Worm (Caenorhabditis elegans) whole organism, L3 larva: ENCODE data around the gene F22E12.3.
A peak's percentile ranks its signal among the peaks of the same experiment; 100 is the strongest.

Experiments
- R02D3.7 ChIP-seq: fragments of 150-350 bp; optimal IDR thresholded peaks from 2 replicates; lab custom pipeline; 2014; ENCODE audit warnings: missing biosample characterization, missing genetic modification characterization
- ZK546.5 ChIP-seq: sonication (generic microtip); optimal IDR thresholded peaks from 2 replicates; lab custom pipeline; 2017; ENCODE audit warnings: missing biosample characterization, missing genetic modification characterization
- aly-2 ChIP-seq: fragments of 150-350 bp; optimal IDR thresholded peaks from 2 replicates; lab custom pipeline; 2014; ENCODE audit warnings: missing biosample characterization, missing genetic modification characterization
- ama-1 ChIP-seq: fragments of 150-350 bp; optimal IDR thresholded peaks from 2 replicates; lab custom pipeline; 2018
- ceh-16 ChIP-seq: sonication (generic microtip); optimal IDR thresholded peaks from 2 replicates; lab custom pipeline; 2017; ENCODE audit warnings: missing biosample characterization, missing genetic modification characterization
- ceh-28 ChIP-seq: fragments of 150-350 bp; optimal IDR thresholded peaks from 2 replicates; lab custom pipeline; 2014; ENCODE audit warnings: missing biosample characterization, missing genetic modification reagents, missing genetic modification characterization
- ceh-82 ChIP-seq: fragments of 150-350 bp; optimal IDR thresholded peaks from 2 replicates; lab custom pipeline; 2014; ENCODE audit warnings: missing biosample characterization, missing genetic modification characterization
- ceh-9 ChIP-seq: sonication (generic microtip); optimal IDR thresholded peaks from 2 replicates; lab custom pipeline; 2018; ENCODE audit warnings: missing biosample characterization, missing genetic modification characterization
- daf-12 ChIP-seq: fragments of 150-350 bp; optimal IDR thresholded peaks from 2 replicates; lab custom pipeline; 2014; ENCODE audit warnings: missing biosample characterization, missing genetic modification reagents, missing genetic modification characterization
- egl-27 ChIP-seq: sonication (generic microtip); optimal IDR thresholded peaks from 4 replicates; lab custom pipeline; 2017; ENCODE audit warnings: missing biosample characterization, missing genetic modification reagents, missing genetic modification characterization
- egl-5 ChIP-seq: fragments of 150-350 bp; optimal IDR thresholded peaks from 2 replicates; lab custom pipeline; 2017; ENCODE audit warnings: missing biosample characterization, missing genetic modification reagents, missing genetic modification characterization, inconsistent platforms
- elt-1 ChIP-seq: fragments of 150-350 bp; optimal IDR thresholded peaks from 2 replicates; lab custom pipeline; 2014; ENCODE audit warnings: missing biosample characterization, missing genetic modification characterization
- elt-2 ChIP-seq: sonication (generic microtip); optimal IDR thresholded peaks from 2 replicates; lab custom pipeline; 2016; ENCODE audit warnings: missing genetic modification reagents, mild to moderate bottlenecking, missing genetic modification characterization, missing compliant biosample characterization
- elt-3 ChIP-seq, 3 experiments: fragments of 150-350 bp in 1 of 3; sonication (generic microtip) in 2 of 3; optimal IDR thresholded peaks; 2 replicates in 2 of 3; 4 replicates in 1 of 3; lab custom pipeline; 2014 to 2017; ENCODE audit warnings: missing biosample characterization in 3 of 3, missing genetic modification characterization in 3 of 3
- eor-1 ChIP-seq, 2 experiments: fragments of 150-350 bp; optimal IDR thresholded peaks; 2 replicates each; lab custom pipeline; 2014 to 2018; ENCODE audit warnings: missing biosample characterization in 2 of 2, missing genetic modification characterization in 2 of 2
- fkh-10 ChIP-seq: sonication (generic microtip); optimal IDR thresholded peaks from 2 replicates; lab custom pipeline; 2017; ENCODE audit warnings: missing biosample characterization, missing genetic modification reagents, missing genetic modification characterization
- fkh-2 ChIP-seq: fragments of 150-350 bp; optimal IDR thresholded peaks from 2 replicates; lab custom pipeline; 2014; ENCODE audit warnings: missing biosample characterization, missing genetic modification reagents, missing genetic modification characterization
- fos-1 ChIP-seq: fragments of 150-350 bp; optimal IDR thresholded peaks from 2 replicates; lab custom pipeline; 2014; ENCODE audit warnings: missing biosample characterization, missing genetic modification characterization
- hmg-11 ChIP-seq: sonication (generic microtip); optimal IDR thresholded peaks from 2 replicates; lab custom pipeline; 2016; ENCODE audit warnings: missing genetic modification characterization, missing compliant biosample characterization
- jun-1 ChIP-seq: fragments of 150-350 bp; optimal IDR thresholded peaks from 2 replicates; lab custom pipeline; 2014; ENCODE audit warnings: missing biosample characterization, missing genetic modification reagents, missing genetic modification characterization
- lin-15B ChIP-seq: fragments of 150-350 bp; optimal IDR thresholded peaks from 2 replicates; lab custom pipeline; 2014; ENCODE audit warnings: missing biosample characterization, missing genetic modification characterization
- lin-39 ChIP-seq: fragments of 150-350 bp; optimal IDR thresholded peaks from 2 replicates; lab custom pipeline; 2018; ENCODE audit warnings: missing biosample characterization, missing genetic modification reagents, missing genetic modification characterization
- lsy-12 ChIP-seq: sonication (generic microtip); optimal IDR thresholded peaks from 2 replicates; lab custom pipeline; 2016; ENCODE audit warnings: mild to moderate bottlenecking, missing genetic modification characterization, missing compliant biosample characterization
- mdl-1 ChIP-seq: fragments of 150-350 bp; optimal IDR thresholded peaks from 2 replicates; lab custom pipeline; 2014; ENCODE audit warnings: missing biosample characterization, missing genetic modification characterization
- mml-1 ChIP-seq: fragments of 150-350 bp; sonication (generic microtip); optimal IDR thresholded peaks from 3 replicates; lab custom pipeline; 2014; ENCODE audit warnings: missing biosample characterization, missing genetic modification characterization
- nfya-1 ChIP-seq: sonication (generic microtip); optimal IDR thresholded peaks from 2 replicates; lab custom pipeline; 2017; ENCODE audit warnings: missing genetic modification characterization, mild to moderate bottlenecking, missing compliant biosample characterization, antibody characterized with exemption, moderate library complexity; ENCODE audit not compliant: insufficient read depth
- nhr-11 ChIP-seq: fragments of 150-350 bp; optimal IDR thresholded peaks from 2 replicates; lab custom pipeline; 2014; ENCODE audit warnings: missing biosample characterization, missing genetic modification characterization
- nhr-12 ChIP-seq: fragments of 150-350 bp; optimal IDR thresholded peaks from 2 replicates; lab custom pipeline; 2014; ENCODE audit warnings: missing biosample characterization, missing genetic modification characterization
- nhr-23 ChIP-seq: fragments of 150-350 bp; optimal IDR thresholded peaks from 2 replicates; lab custom pipeline; 2014; ENCODE audit warnings: missing biosample characterization, missing genetic modification reagents, missing genetic modification characterization
- nhr-237 ChIP-seq: fragments of 150-350 bp; optimal IDR thresholded peaks from 2 replicates; lab custom pipeline; 2014; ENCODE audit warnings: missing biosample characterization, missing genetic modification characterization
- nhr-25 ChIP-seq: sonication (generic microtip); optimal IDR thresholded peaks from 2 replicates; lab custom pipeline; 2017; ENCODE audit warnings: missing biosample characterization, missing genetic modification characterization
- nhr-28 ChIP-seq: fragments of 150-350 bp; optimal IDR thresholded peaks from 2 replicates; lab custom pipeline; 2014; ENCODE audit warnings: missing biosample characterization, missing genetic modification characterization
- nhr-43 ChIP-seq: sonication (generic microtip); optimal IDR thresholded peaks from 2 replicates; lab custom pipeline; 2016; ENCODE audit warnings: mild to moderate bottlenecking, missing genetic modification characterization, missing compliant biosample characterization; ENCODE audit not compliant: poor library complexity, severe bottlenecking
- nhr-67 ChIP-seq: fragments of 150-350 bp; optimal IDR thresholded peaks from 2 replicates; lab custom pipeline; 2014; ENCODE audit warnings: missing biosample characterization, missing genetic modification characterization
- nhr-76 ChIP-seq: fragments of 150-350 bp; sonication (generic microtip); optimal IDR thresholded peaks from 5 replicates; lab custom pipeline; 2014; ENCODE audit warnings: missing biosample characterization, missing genetic modification characterization
- nhr-77 ChIP-seq: fragments of 150-350 bp; optimal IDR thresholded peaks from 2 replicates; lab custom pipeline; 2014; ENCODE audit warnings: missing biosample characterization, missing genetic modification characterization
- pha-4 ChIP-seq: fragments of 150-350 bp; optimal IDR thresholded peaks from 2 replicates; lab custom pipeline; 2014; ENCODE audit warnings: missing biosample characterization, missing genetic modification reagents, missing genetic modification characterization
- pqm-1 ChIP-seq: fragments of 150-350 bp; optimal IDR thresholded peaks from 2 replicates; lab custom pipeline; 2017; ENCODE audit warnings: missing biosample characterization, missing genetic modification characterization, inconsistent platforms
- sea-2 ChIP-seq: fragments of 150-350 bp; sonication (generic microtip); optimal IDR thresholded peaks from 4 replicates; lab custom pipeline; 2014; ENCODE audit warnings: missing biosample characterization, missing genetic modification reagents, missing genetic modification characterization
- skn-1 ChIP-seq: fragments of 150-350 bp; optimal IDR thresholded peaks from 2 replicates; lab custom pipeline; 2014; ENCODE audit warnings: missing biosample characterization, missing genetic modification characterization
- snpc-4 ChIP-seq: fragments of 150-350 bp; optimal IDR thresholded peaks from 2 replicates; lab custom pipeline; 2014; ENCODE audit warnings: missing biosample characterization, missing genetic modification characterization
- tbx-2 ChIP-seq: sonication (generic microtip); optimal IDR thresholded peaks from 2 replicates; lab custom pipeline; 2016; ENCODE audit warnings: mild to moderate bottlenecking, missing genetic modification characterization, missing compliant biosample characterization
- unc-39 ChIP-seq: sonication (generic microtip); optimal IDR thresholded peaks from 4 replicates; lab custom pipeline; 2017; ENCODE audit warnings: missing biosample characterization, missing genetic modification characterization
- unc-62 ChIP-seq: fragments of 150-350 bp; sonication (generic microtip); optimal IDR thresholded peaks from 4 replicates; lab custom pipeline; 2014; ENCODE audit warnings: missing biosample characterization, missing genetic modification reagents, missing genetic modification characterization
- zag-1 ChIP-seq: fragments of 150-350 bp; optimal IDR thresholded peaks from 2 replicates; lab custom pipeline; 2014; ENCODE audit warnings: missing biosample characterization, missing genetic modification characterization
- ztf-11 ChIP-seq: fragments of 150-350 bp; optimal IDR thresholded peaks from 2 replicates; lab custom pipeline; 2014; ENCODE audit warnings: missing biosample characterization, missing genetic modification characterization
- ztf-4 ChIP-seq: fragments of 150-350 bp; optimal IDR thresholded peaks from 2 replicates; lab custom pipeline; 2014; ENCODE audit warnings: missing biosample characterization, missing genetic modification characterization

F22E12.3 gene

ce11 chrV:10467104-10467503 lies 3.9 kb upstream of the F22E12.3 start:
- TF ChIP-seq nfya-1 (tag; lab: Kevin White, UChicago) (peak; percentile 20), egl-27 (tag; lab: Kevin White, UChicago) (no peak)

ce11 chrV:10466607-10467092 lies 3.5 kb upstream of the F22E12.3 start:
- TF ChIP-seq lin-15B (tag; lab: Kevin White, UChicago) = peak; percentile 73
- no peak for TF ChIP-seq nhr-237 (tag; lab: Kevin White, UChicago)
- TF ChIP-seq aly-2 (tag; lab: Kevin White, UChicago) = no peak
- TF ChIP-seq ZK546.5 = no peak
- peak; percentile 22 for TF ChIP-seq daf-12
- TF ChIP-seq mdl-1 (tag; lab: Kevin White, UChicago) = peak; percentile 98
- no peak for TF ChIP-seq nhr-67 (tag; lab: Kevin White, UChicago)
- no peak for TF ChIP-seq sea-2 (GFP tag; lab: Kevin White, UChicago)
- peak; percentile 91 for TF ChIP-seq lsy-12
- peak; percentile 82 for TF ChIP-seq ama-1
- TF ChIP-seq snpc-4 = peak; percentile 70
- peak in 2 of 3 experiments; percentile 80 to 91 for TF ChIP-seq elt-3 (tag; optimal IDR thresholded peaks at IDR 0.05; lab: Kevin White, UChicago)
- TF ChIP-seq elt-1 (tag; lab: Kevin White, UChicago) = peak; percentile 50
- peak; percentile 58 for TF ChIP-seq zag-1
- TF ChIP-seq unc-39 (tag; lab: Kevin White, UChicago) = no peak
- TF ChIP-seq ceh-16 (tag; lab: Kevin White, UChicago) = peak; percentile 28
- peak; percentile 44 for TF ChIP-seq skn-1 (tag; lab: Kevin White, UChicago)
- peak; percentile 84 for TF ChIP-seq ztf-4
- TF ChIP-seq fos-1 (tag; lab: Kevin White, UChicago) = peak; percentile 79
- TF ChIP-seq egl-27 (tag; lab: Kevin White, UChicago) = peak; percentile 84
- TF ChIP-seq egl-5 (tag; lab: Kevin White, UChicago) = peak; percentile 85
- TF ChIP-seq R02D3.7 (tag; lab: Kevin White, UChicago) = peak; percentile 78
- peak; percentile 89 for TF ChIP-seq fkh-10
- peak; percentile 81 for TF ChIP-seq tbx-2
- TF ChIP-seq ztf-11 (tag; lab: Kevin White, UChicago) = no peak
- peak; percentile 65 for TF ChIP-seq nhr-76 (tag; lab: Kevin White, UChicago)
- TF ChIP-seq nhr-77 (tag; lab: Kevin White, UChicago) = no peak
- TF ChIP-seq eor-1 (tag; optimal IDR thresholded peaks at IDR 0.05; lab: Kevin White, UChicago) = no peak
- TF ChIP-seq ceh-82 (tag; lab: Kevin White, UChicago) = peak; percentile 53
- TF ChIP-seq pqm-1 (tag; lab: Kevin White, UChicago) = peak; percentile 96
- no peak for TF ChIP-seq nhr-12
- TF ChIP-seq jun-1 (tag; lab: Kevin White, UChicago) = peak; percentile 94
- peak; percentile 99 for TF ChIP-seq nhr-25 (tag; lab: Kevin White, UChicago)
- TF ChIP-seq lin-39 (tag; lab: Kevin White, UChicago) = peak; percentile 94
- TF ChIP-seq nhr-11 (tag; lab: Kevin White, UChicago) = peak; percentile 92
- peak; percentile 87 for TF ChIP-seq hmg-11 (tag; lab: Kevin White, UChicago)
- TF ChIP-seq elt-2 (tag; lab: Kevin White, UChicago) = peak; percentile 85
- peak; percentile 99 for TF ChIP-seq pha-4 (tag; lab: Kevin White, UChicago)
- peak; percentile 72 for TF ChIP-seq mml-1 (tag; lab: Kevin White, UChicago)
- TF ChIP-seq nhr-28 = no peak
- peak; percentile 87 for TF ChIP-seq ceh-28 (tag; lab: Kevin White, UChicago)
- no peak for TF ChIP-seq ceh-9
- TF ChIP-seq nhr-43 (tag; lab: Kevin White, UChicago) = peak; percentile 93
- no peak for TF ChIP-seq fkh-2 (tag; lab: Kevin White, UChicago)
- TF ChIP-seq nfya-1 (tag; lab: Kevin White, UChicago) = peak; percentile 95
- peak; percentile 86 for TF ChIP-seq unc-62 (GFP tag; lab: Kevin White, UChicago)
- peak; percentile 96 for TF ChIP-seq nhr-23
- TF ChIP-seq, all 47 proteins: peak for 34
